Fruit fly (Drosophila melanogaster) whole organism, embryonic: ENCODE results near the gene att-ORFB.
A peak's percentile ranks its signal among the peaks of the same experiment; 100 is the strongest.

Experiments used
- Adf1 ChIP-seq: fragments of 200-800 bp; sonication (Bioruptor generic); IDR thresholded peaks from 2 replicates; pipeline ENCODE4 v1.3.6; 2022; ENCODE audit warnings: missing biosample characterization, missing genetic modification characterization
- Awh ChIP-seq: fragments of 200-800 bp; sonication (Bioruptor generic); IDR thresholded peaks from 2 replicates; pipeline ENCODE4, ENCODE4 v1.3.6; 2022; ENCODE audit warnings: missing biosample characterization, missing genetic modification characterization
- Bteb2 ChIP-seq: fragments of 200-800 bp; sonication (Bioruptor generic); optimal IDR thresholded peaks from 2 replicates; lab custom pipeline; 2016; ENCODE audit warnings: missing biosample characterization, missing genetic modification characterization
- CG10321 ChIP-seq: fragments of 200-800 bp; sonication (Bioruptor generic); IDR thresholded peaks from 2 replicates; pipeline ENCODE4 v1.3.6; 2022; ENCODE audit warnings: missing biosample characterization, missing genetic modification characterization
- CG10462 ChIP-seq: fragments of 200-800 bp; sonication (Bioruptor generic); optimal IDR thresholded peaks from 2 replicates; lab custom pipeline; 2016; ENCODE audit warnings: missing biosample characterization, missing genetic modification characterization
- CG11504 ChIP-seq: fragments of 200-800 bp; sonication (Bioruptor generic); optimal IDR thresholded peaks from 3 replicates; lab custom pipeline; 2019; ENCODE audit warnings: missing biosample characterization, mild to moderate bottlenecking, missing genetic modification characterization, moderate library complexity
- CG12744 ChIP-seq: fragments of 200-800 bp; sonication (Bioruptor generic); optimal IDR thresholded peaks from 2 replicates; lab custom pipeline; 2016; ENCODE audit warnings: missing biosample characterization, missing genetic modification characterization
- CG17361 ChIP-seq: fragments of 200-800 bp; sonication (Bioruptor generic); IDR thresholded peaks from 3 replicates; pipeline ENCODE4 v1.3.6; 2022; ENCODE audit warnings: missing biosample characterization, missing genetic modification characterization
- CG17612 ChIP-seq: fragments of 200-800 bp; sonication (Bioruptor generic); IDR thresholded peaks from 2 replicates; pipeline ENCODE4 v1.3.6; 2022; ENCODE audit warnings: missing biosample characterization, missing genetic modification characterization
- CG18262 ChIP-seq: fragments of 200-800 bp; optimal IDR thresholded peaks from 3 replicates; lab custom pipeline; 2019; ENCODE audit warnings: missing biosample characterization, mild to moderate bottlenecking, missing genetic modification characterization, moderate library complexity
- CG18476 ChIP-seq: fragments of 200-800 bp; sonication (Bioruptor generic); optimal IDR thresholded peaks from 2 replicates; lab custom pipeline; 2016; ENCODE audit warnings: missing biosample characterization, mild to moderate bottlenecking, missing genetic modification characterization
- CG18599 ChIP-seq: fragments of 200-800 bp; sonication (Bioruptor generic); optimal IDR thresholded peaks from 3 replicates; lab custom pipeline; 2017; ENCODE audit warnings: missing biosample characterization, missing genetic modification characterization, mild to moderate bottlenecking, moderate library complexity, missing genetic modification reagents
- CG2129 ChIP-seq: fragments of 200-800 bp; sonication (Bioruptor generic); IDR thresholded peaks from 2 replicates; pipeline ENCODE4 v1.3.6; 2022; ENCODE audit warnings: missing biosample characterization, missing genetic modification characterization; ENCODE audit not compliant: partially characterized antibody
- CG3065 ChIP-seq: fragments of 200-800 bp; sonication (Bioruptor generic); optimal IDR thresholded peaks from 2 replicates; lab custom pipeline; 2016; ENCODE audit warnings: missing biosample characterization, missing genetic modification characterization
- CG3281 ChIP-seq: fragments of 200-800 bp; sonication (Bioruptor generic); optimal IDR thresholded peaks from 3 replicates; lab custom pipeline; 2017; ENCODE audit warnings: missing biosample characterization, mild to moderate bottlenecking, missing genetic modification characterization
- CG3726 ChIP-seq: fragments of 200-800 bp; sonication (Bioruptor generic); IDR thresholded peaks from 3 replicates; pipeline ENCODE4, ENCODE4 v1.3.6; 2022; ENCODE audit warnings: missing biosample characterization, missing genetic modification characterization
- CG6654 ChIP-seq: fragments of 200-800 bp; sonication (Bioruptor generic); optimal IDR thresholded peaks from 2 replicates; lab custom pipeline; 2017; ENCODE audit warnings: missing biosample characterization, mild to moderate bottlenecking, missing genetic modification characterization
- CG6689 ChIP-seq: fragments of 200-800 bp; sonication (Bioruptor generic); IDR thresholded peaks from 2 replicates; pipeline ENCODE4 v1.3.6; 2022; ENCODE audit warnings: missing biosample characterization, missing genetic modification characterization
- CG6854 ChIP-seq: fragments of 200-800 bp; sonication (Bioruptor generic); optimal IDR thresholded peaks from 3 replicates; lab custom pipeline; 2017; ENCODE audit warnings: missing biosample characterization, mild to moderate bottlenecking, missing genetic modification characterization
- CG7372 ChIP-seq: fragments of 200-800 bp; sonication (Bioruptor generic); IDR thresholded peaks from 2 replicates; pipeline ENCODE4 v1.3.6; 2022; ENCODE audit warnings: missing biosample characterization, missing genetic modification characterization
- CG9727 ChIP-seq: fragments of 200-800 bp; sonication (Bioruptor generic); optimal IDR thresholded peaks from 3 replicates; lab custom pipeline; 2017; ENCODE audit warnings: missing biosample characterization, mild to moderate bottlenecking, missing genetic modification characterization
- D19B ChIP-seq: fragments of 200-800 bp; sonication (Bioruptor generic); optimal IDR thresholded peaks from 2 replicates; lab custom pipeline; 2017; ENCODE audit warnings: missing biosample characterization, mild to moderate bottlenecking, missing genetic modification characterization
- Dek ChIP-seq: fragments of 200-800 bp; sonication (Bioruptor generic); optimal IDR thresholded peaks from 3 replicates; lab custom pipeline; 2019; ENCODE audit warnings: missing biosample characterization, mild to moderate bottlenecking, missing genetic modification characterization, moderate library complexity
- Dip2 ChIP-seq: fragments of 200-800 bp; sonication (Bioruptor generic); IDR thresholded peaks from 2 replicates; pipeline ENCODE4 v1.3.6; 2022; ENCODE audit warnings: missing biosample characterization, missing genetic modification characterization
- Doc2 ChIP-seq: fragments of 200-800 bp; sonication (Bioruptor generic); IDR thresholded peaks from 2 replicates; pipeline ENCODE4 v1.3.6; 2022; ENCODE audit warnings: missing biosample characterization, missing genetic modification characterization
- MESR4 ChIP-seq: fragments of 200-800 bp; sonication (Bioruptor generic); optimal IDR thresholded peaks from 2 replicates; lab custom pipeline; 2018; ENCODE audit warnings: missing biosample characterization, mild to moderate bottlenecking, missing genetic modification characterization, moderate library complexity
- Mes4 ChIP-seq: fragments of 200-800 bp; sonication (Bioruptor generic); optimal IDR thresholded peaks from 2 replicates; lab custom pipeline; 2016; ENCODE audit warnings: missing biosample characterization, missing genetic modification characterization
- Nf-YB ChIP-seq: fragments of 200-800 bp; sonication (Bioruptor generic); optimal IDR thresholded peaks from 3 replicates; lab custom pipeline; 2019; ENCODE audit warnings: missing biosample characterization, mild to moderate bottlenecking, missing genetic modification characterization, moderate library complexity
- Nf-YC ChIP-seq: fragments of 200-800 bp; optimal IDR thresholded peaks from 3 replicates; lab custom pipeline; 2019; ENCODE audit warnings: missing biosample characterization, mild to moderate bottlenecking, missing genetic modification characterization, moderate library complexity
- Rfx ChIP-seq: fragments of 200-800 bp; sonication (Bioruptor generic); IDR thresholded peaks from 2 replicates; pipeline ENCODE4 v1.3.6; 2022; ENCODE audit warnings: missing biosample characterization, missing genetic modification characterization
- Sin3A ChIP-seq: fragments of >200 bp; optimal IDR thresholded peaks from 2 replicates; lab custom pipeline; 2018
- Sry-δ ChIP-seq: fragments of 200-800 bp; sonication (Bioruptor generic); optimal IDR thresholded peaks from 2 replicates; lab custom pipeline; 2016; ENCODE audit warnings: missing biosample characterization, missing genetic modification characterization
- YL-1 ChIP-seq: fragments of 200-800 bp; sonication (Bioruptor generic); optimal IDR thresholded peaks from 3 replicates; lab custom pipeline; 2017; ENCODE audit warnings: missing biosample characterization, mild to moderate bottlenecking, missing genetic modification characterization
- btn ChIP-seq: fragments of 200-800 bp; sonication (Bioruptor generic); optimal IDR thresholded peaks from 2 replicates; lab custom pipeline; 2016; ENCODE audit warnings: missing biosample characterization, missing genetic modification characterization
- cwo ChIP-seq: fragments of 200-800 bp; sonication (Bioruptor generic); optimal IDR thresholded peaks from 3 replicates; lab custom pipeline; 2017; ENCODE audit warnings: missing biosample characterization, missing genetic modification characterization, mild to moderate bottlenecking, moderate library complexity, missing genetic modification reagents
- da ChIP-seq: fragments of 200-800 bp; sonication (Bioruptor generic); optimal IDR thresholded peaks from 2 replicates; lab custom pipeline; 2016; ENCODE audit warnings: missing biosample characterization, missing genetic modification characterization
- dm ChIP-seq: fragments of 200-800 bp; sonication (Bioruptor generic); optimal IDR thresholded peaks from 3 replicates; lab custom pipeline; 2016; ENCODE audit warnings: missing biosample characterization, missing genetic modification characterization
- emc ChIP-seq: fragments of 200-800 bp; sonication (Bioruptor generic); optimal IDR thresholded peaks from 2 replicates; lab custom pipeline; 2016; ENCODE audit warnings: missing biosample characterization, missing genetic modification characterization
- esg ChIP-seq: fragments of 200-800 bp; sonication (Bioruptor generic); conservative IDR thresholded peaks from 2 replicates; pipeline ENCODE4 v1.3.6; 2022; ENCODE audit warnings: missing biosample characterization, missing genetic modification characterization
- ind ChIP-seq: fragments of 200-800 bp; sonication (Bioruptor generic); optimal IDR thresholded peaks from 3 replicates; lab custom pipeline; 2016; ENCODE audit warnings: missing biosample characterization, missing genetic modification characterization
- lilli ChIP-seq: fragments of 200-800 bp; sonication (Bioruptor generic); optimal IDR thresholded peaks from 3 replicates; lab custom pipeline; 2016; ENCODE audit warnings: missing biosample characterization, missing genetic modification characterization
- p53 ChIP-seq: fragments of 200-800 bp; sonication (Bioruptor generic); optimal IDR thresholded peaks from 2 replicates; lab custom pipeline; 2016; ENCODE audit warnings: missing biosample characterization, missing genetic modification characterization
- sd ChIP-seq: fragments of 200-800 bp; sonication (Bioruptor generic); optimal IDR thresholded peaks from 3 replicates; lab custom pipeline; 2018; ENCODE audit warnings: missing biosample characterization, mild to moderate bottlenecking, missing genetic modification characterization, moderate library complexity
- sens ChIP-seq: fragments of 200-800 bp; sonication (Bioruptor generic); peaks from one replicate; lab custom pipeline; 2016; ENCODE audit warnings: missing biosample characterization, missing genetic modification characterization
- slbo ChIP-seq: fragments of 200-800 bp; sonication (Bioruptor generic); IDR thresholded peaks from 2 replicates; pipeline ENCODE4 v1.3.6; 2022; ENCODE audit warnings: missing biosample characterization, missing genetic modification characterization
- slp2 ChIP-seq: fragments of 200-800 bp; sonication (Bioruptor generic); optimal IDR thresholded peaks from 2 replicates; lab custom pipeline; 2016; ENCODE audit warnings: missing biosample characterization, missing genetic modification characterization
- unc-4 ChIP-seq: fragments of 200-800 bp; sonication (Bioruptor generic); IDR thresholded peaks from 2 replicates; pipeline ENCODE4 v1.3.6; 2022; ENCODE audit warnings: missing biosample characterization, missing genetic modification characterization; ENCODE audit not compliant: partially characterized antibody
- usp ChIP-seq: fragments of >200 bp; optimal IDR thresholded peaks from 2 replicates; lab custom pipeline; 2017; ENCODE audit warnings: missing biosample characterization, missing genetic modification characterization
- vvl ChIP-seq: fragments of 200-800 bp; sonication (Bioruptor generic); IDR thresholded peaks from 2 replicates; pipeline ENCODE4 v1.3.6; 2022; ENCODE audit warnings: missing biosample characterization, missing genetic modification characterization
- yki ChIP-seq: fragments of >200 bp; optimal IDR thresholded peaks from 3 replicates; lab custom pipeline; 2018
- z ChIP-seq: fragments of 200-800 bp; sonication (Bioruptor generic); IDR thresholded peaks from 3 replicates; pipeline ENCODE4 v1.3.6; 2022; ENCODE audit warnings: missing biosample characterization, missing genetic modification characterization

The att-ORFB gene

dm6 chr3R:20550632-20551486 is 3.3 kb downstream of the att-ORFB start (continued):
- TF ChIP-seq Sry-δ (GFP tag; lab: Kevin White, UChicago) (peak; percentile 91), CG6654 (GFP tag; lab: Kevin White, UChicago) (peak; percentile 2), Adf1 (GFP tag; lab: Robert Waterston, UW) (peak; percentile 33; the same call in 1 of the 2 replicates), vvl (GFP tag; lab: Robert Waterston, UW) (peak; percentile 64), CG6689 (peak; percentile 24; the same call in 1 of the 2 replicates), p53 (GFP tag; lab: Kevin White, UChicago) (no peak), Awh (GFP tag; lab: Robert Waterston, UW) (peak; percentile 79), CG7372 (GFP tag; lab: Robert Waterston, UW) (no peak), sens (GFP tag; lab: Kevin White, UChicago) (peak; percentile 83), da (GFP tag; lab: Kevin White, UChicago) (peak; percentile 75), D19B (peak; percentile 25), MESR4 (peak; percentile 54), CG6854 (peak; percentile 78), yki (lab: Kevin White, UChicago) (no peak), usp (GFP tag; lab: Kevin White, UChicago) (no peak), sd (tag; lab: Kevin White, UChicago) (peak; percentile 49), CG17612 (GFP tag; lab: Robert Waterston, UW) (no peak), Rfx (GFP tag; lab: Robert Waterston, UW) (peak; percentile 42), CG3726 (GFP tag; lab: Robert Waterston, UW) (no peak; the same call in 2 of the 3 replicates), Dip2 (GFP tag; lab: Robert Waterston, UW) (no peak), Sin3A (lab: Kevin White, UChicago) (peak; percentile 49), btn (GFP tag; lab: Kevin White, UChicago) (peak; percentile 49), CG18262 (tag; lab: Kevin White, UChicago) (no peak), Mes4 (peak; percentile 57), Dek (peak; percentile 58), z (GFP tag; lab: Robert Waterston, UW) (no peak), cwo (GFP tag; lab: Kevin White, UChicago) (peak; percentile 68), dm (GFP tag; lab: Kevin White, UChicago) (peak; percentile 53), lilli (no peak), CG10462 (peak; percentile 30), Nf-YB (peak; percentile 65), slbo (peak; percentile 26; the same call in 1 of the 2 replicates), ind (GFP tag; lab: Kevin White, UChicago) (no peak), CG3065 (GFP tag; lab: Kevin White, UChicago) (peak; percentile 26), CG17361 (GFP tag; lab: Robert Waterston, UW) (no peak), CG3281 (GFP tag; lab: Kevin White, UChicago) (peak; percentile 75), YL-1 (peak; percentile 92), CG11504 (no peak), CG12744 (peak; percentile 65), emc (no peak), Doc2 (GFP tag; lab: Robert Waterston, UW) (no peak), Bteb2 (no peak), Nf-YC (tag; lab: Kevin White, UChicago) (no peak), CG2129 (GFP tag; lab: Robert Waterston, UW) (peak; percentile 80), slp2 (GFP tag; lab: Kevin White, UChicago) (peak; percentile 50), esg (GFP tag; lab: Robert Waterston, UW) (no peak), CG18476 (GFP tag; lab: Kevin White, UChicago) (no peak), CG18599 (GFP tag; lab: Kevin White, UChicago) (peak; percentile 85), CG9727 (peak; percentile 55), CG10321 (GFP tag; lab: Robert Waterston, UW) (no peak; the same call in 1 of the 2 replicates), unc-4 (peak; percentile 89)
